Worm (Caenorhabditis elegans) whole organism, mixed stage, embryonic: ENCODE results near the gene fbxa-108.
"Not testable (repeated sequence)": the region's sequence is repeated elsewhere in the genome, so short reads cannot be mapped to it uniquely, and the experiment has no call there.

ENCODE experiments used
- blmp-1 ChIP-seq: fragments of 150-350 bp; optimal IDR thresholded peaks from 2 replicates; lab custom pipeline; 2014; ENCODE audit warnings: missing biosample characterization, missing genetic modification characterization
- ces-1 ChIP-seq: fragments of 150-350 bp; optimal IDR thresholded peaks from 2 replicates; lab custom pipeline; 2014; ENCODE audit warnings: missing biosample characterization, missing genetic modification reagents, missing genetic modification characterization
- elt-1 ChIP-seq: sonication (generic microtip); optimal IDR thresholded peaks from 2 replicates; lab custom pipeline; 2017; ENCODE audit warnings: missing genetic modification characterization, mild to moderate bottlenecking, missing compliant biosample characterization, antibody characterized with exemption, moderate library complexity, borderline replicate concordance; ENCODE audit not compliant: insufficient read depth
- lin-13 ChIP-seq: fragments of 150-350 bp; optimal IDR thresholded peaks from 2 replicates; lab custom pipeline; 2014; ENCODE audit warnings: missing biosample characterization, missing genetic modification characterization
- lsy-2 ChIP-seq: fragments of 150-350 bp; optimal IDR thresholded peaks from 2 replicates; lab custom pipeline; 2014; ENCODE audit warnings: missing biosample characterization, missing genetic modification characterization
- nhr-28 ChIP-seq: fragments of 150-350 bp; optimal IDR thresholded peaks from 2 replicates; lab custom pipeline; 2014; ENCODE audit warnings: missing biosample characterization, missing genetic modification characterization
- pha-4 ChIP-seq: fragments of 150-350 bp; optimal IDR thresholded peaks from 2 replicates; lab custom pipeline; 2018; ENCODE audit warnings: missing biosample characterization, missing genetic modification reagents, missing genetic modification characterization
- snpc-4 ChIP-seq: fragments of 150-350 bp; optimal IDR thresholded peaks from 2 replicates; lab custom pipeline; 2014; ENCODE audit warnings: missing biosample characterization, missing genetic modification characterization
- unc-120 ChIP-seq: sonication (generic microtip); optimal IDR thresholded peaks from 2 replicates; lab custom pipeline; 2017; ENCODE audit warnings: missing genetic modification characterization, missing compliant biosample characterization; ENCODE audit not compliant: poor library complexity, severe bottlenecking

ce11 chrV:17610503-17610902 is 48.7 kb downstream of the fbxa-108 start, which contains the start of gene Y6G8.15:
- not testable (repeated sequence) for TF ChIP-seq elt-1 (tag; lab: Kevin White, UChicago); unc-120 (tag; lab: Kevin White, UChicago); lin-13 (tag; lab: Kevin White, UChicago); pha-4; snpc-4; nhr-28 (tag; lab: Kevin White, UChicago); blmp-1 (tag; lab: Kevin White, UChicago); lsy-2; ces-1 (GFP tag; lab: Kevin White, UChicago)
